Worm (Caenorhabditis elegans): ENCODE results near the gene cpr-5.

Gene cpr-5

ce11 chrV:1152736-1153135 lies 18.9 kb upstream of the cpr-5 start (continued):
- TF ChIP-seq let-526 (GFP tag; IDR thresholded peaks at IDR 0.05) = no peak
- no peak for TF ChIP-seq cebp-1 (GFP tag; IDR thresholded peaks at IDR 0.05)
- TF ChIP-seq cebp-1 (tag; optimal IDR thresholded peaks at IDR 0.05) = no peak
- 0 out of 2 replicates have a peak, but pooled peaks have one; percentile 26 for TF ChIP-seq pbrm-1 (GFP tag; IDR thresholded peaks at IDR 0.05)
- TF ChIP-seq zim-3 (tag; optimal IDR thresholded peaks at IDR 0.05) = no peak
- no peak for TF ChIP-seq fkh-3 (tag; optimal IDR thresholded peaks at IDR 0.05)
- peak; percentile 36 for TF ChIP-seq dox-1 (GFP tag; IDR thresholded peaks at IDR 0.05)
- peak; percentile 40; the same call in 1 of the 2 replicates for TF ChIP-seq rcor-1 (GFP tag; IDR thresholded peaks at IDR 0.05)
- TF ChIP-seq Y53G8AR.9 (GFP tag; conservative IDR thresholded peaks at IDR 0.05) = peak; percentile 75
- peak; percentile 40 for TF ChIP-seq tbp1 (GFP tag; optimal IDR thresholded peaks at IDR 0.05)
- TF ChIP-seq xnd-1 (tag; optimal IDR thresholded peaks at IDR 0.05) = peak; percentile 92
- TF ChIP-seq B0019.2 (GFP tag; conservative IDR thresholded peaks at IDR 0.05) = peak; percentile 46; the same call in 1 of the 2 replicates
- peak; percentile 65 for TF ChIP-seq tlf-1 (GFP tag; optimal IDR thresholded peaks at IDR 0.05)
- TF ChIP-seq efl-1 (GFP tag; optimal IDR thresholded peaks at IDR 0.05) = peak; percentile 87
- peak; percentile 94 for TF ChIP-seq lsl-1 (GFP tag; optimal IDR thresholded peaks at IDR 0.05)
- TF ChIP-seq hlh-26 (GFP tag; conservative IDR thresholded peaks at IDR 0.05) = no peak

- no peak for TF ChIP-seq atf-7 (tag; optimal IDR thresholded peaks at IDR 0.05)
- no peak for TF ChIP-seq nfya-2 (GFP tag; IDR thresholded peaks at IDR 0.05)
- TF ChIP-seq ama-1 (optimal IDR thresholded peaks at IDR 0.05) = peak; percentile 50
- no peak for TF ChIP-seq ama-1 (GFP tag; optimal IDR thresholded peaks at IDR 0.05)
- 0 out of 2 replicates have a peak, but pooled peaks have one; percentile 31 for TF ChIP-seq egl-44 (GFP tag; IDR thresholded peaks at IDR 0.05)
Measured at ce11 chrV:1151830-1152229, 18.0 kb upstream of the cpr-5 start.

ce11 chrV:1151324-1151742 lies 17.5 kb upstream of the cpr-5 start:
- peak; percentile 95 for TF ChIP-seq F52B5.7 (tag; optimal IDR thresholded peaks at IDR 0.05)
- peak; percentile 95 for TF ChIP-seq mcd-1 (GFP tag; IDR thresholded peaks at IDR 0.05)
- no peak for TF ChIP-seq mes-4 (tag; optimal IDR thresholded peaks at IDR 0.05)
- no peak for TF ChIP-seq nfya-2 (GFP tag; IDR thresholded peaks at IDR 0.05)
- TF ChIP-seq mxl-1 (tag; optimal IDR thresholded peaks at IDR 0.05) = no peak
- no peak for TF ChIP-seq snpc-3.4 (tag; optimal IDR thresholded peaks at IDR 0.05)
- peak; percentile 35 for TF ChIP-seq B0261.1 (tag; optimal IDR thresholded peaks at IDR 0.05)
- peak; percentile 69 for TF ChIP-seq F23B12.7 (tag; optimal IDR thresholded peaks at IDR 0.05; ENCODE audit: insufficient read depth)
- peak; percentile 77 for TF ChIP-seq tbp1 (GFP tag; optimal IDR thresholded peaks at IDR 0.05)
- TF ChIP-seq fkh-3 (tag; optimal IDR thresholded peaks at IDR 0.05) = peak; percentile 61
- peak; percentile 98 for TF ChIP-seq egl-44 (GFP tag; IDR thresholded peaks at IDR 0.05)
- TF ChIP-seq ztf-6 (GFP tag; IDR thresholded peaks at IDR 0.05) = peak; percentile 97
- no peak for TF ChIP-seq rpc-1 (optimal IDR thresholded peaks at IDR 0.05)
- no peak for TF ChIP-seq rpc-1 (tag; optimal IDR thresholded peaks at IDR 0.05)
- peak; percentile 98 for TF ChIP-seq F37B4.10 (GFP tag; IDR thresholded peaks at IDR 0.05)
- peak; percentile 99 for TF ChIP-seq ztf-3 (GFP tag; optimal IDR thresholded peaks at IDR 0.05)
- TF ChIP-seq hlh-12 (tag; optimal IDR thresholded peaks at IDR 0.05) = no peak
- TF ChIP-seq T07F8.4 (tag; optimal IDR thresholded peaks at IDR 0.05) = peak; percentile 81
- peak; percentile 94 for TF ChIP-seq Y95B8A.8 (GFP tag; IDR thresholded peaks at IDR 0.05)
- TF ChIP-seq ztf-22 (GFP tag; optimal IDR thresholded peaks at IDR 0.05) = peak; percentile 99
- TF ChIP-seq nhr-179 (tag; optimal IDR thresholded peaks at IDR 0.05) = peak; percentile 72
- peak; percentile 66; the same call in 1 of the 2 replicates for TF ChIP-seq attf-6 (GFP tag; IDR thresholded peaks at IDR 0.05)
- TF ChIP-seq gei-17 (GFP tag; optimal IDR thresholded peaks at IDR 0.05) = peak; percentile 94
- TF ChIP-seq Y56A3A.18 (GFP tag; IDR thresholded peaks at IDR 0.05) = peak; percentile 96
- TF ChIP-seq Y53F4B.3 (GFP tag; IDR thresholded peaks at IDR 0.05) = no peak
- TF ChIP-seq F57A8.1 (GFP tag; optimal IDR thresholded peaks at IDR 0.05) = peak; percentile 24
- TF ChIP-seq aptf-2 (GFP tag; conservative IDR thresholded peaks at IDR 0.05) = 0 out of 2 replicates have a peak, but pooled peaks have one; percentile 61
- peak; percentile 94 for TF ChIP-seq lin-54 (GFP tag; optimal IDR thresholded peaks at IDR 0.05)
- no peak for TF ChIP-seq F49E8.2 (tag; optimal IDR thresholded peaks at IDR 0.05; ENCODE audit: insufficient read depth)
- TF ChIP-seq ets-4 (GFP tag; optimal IDR thresholded peaks at IDR 0.05) = peak; percentile 99
